Fruit fly (Drosophila melanogaster) whole organism, embryonic: ENCODE data around the gene Ugt36D1.

Source experiments
- Abd-B ChIP-seq: fragments of 200-800 bp; sonication (Bioruptor generic); optimal IDR thresholded peaks from 2 replicates; lab custom pipeline; 2018; ENCODE audit warnings: missing biosample characterization, mild to moderate bottlenecking, missing genetic modification characterization, moderate library complexity
- BtbVII ChIP-seq: fragments of 200-800 bp; sonication (Bioruptor generic); optimal IDR thresholded peaks from 3 replicates; lab custom pipeline; 2017; ENCODE audit warnings: missing biosample characterization, mild to moderate bottlenecking, missing genetic modification characterization
- C15 ChIP-seq: fragments of 200-800 bp; sonication (Bioruptor generic); IDR thresholded peaks from 3 replicates; pipeline ENCODE4 v1.3.6; 2022; ENCODE audit warnings: missing biosample characterization, missing genetic modification characterization
- CG1024 ChIP-seq: fragments of 200-800 bp; sonication (Bioruptor generic); IDR thresholded peaks from 2 replicates; pipeline ENCODE4 v1.3.6; 2022; ENCODE audit warnings: missing biosample characterization, missing genetic modification characterization
- CG10565 ChIP-seq: fragments of 200-800 bp; sonication (Bioruptor generic); optimal IDR thresholded peaks from 3 replicates; lab custom pipeline; 2016; ENCODE audit warnings: missing biosample characterization, mild to moderate bottlenecking, missing genetic modification characterization
- CG14014 ChIP-seq: fragments of 200-800 bp; sonication (Bioruptor generic); IDR thresholded peaks from 2 replicates; pipeline ENCODE4 v1.3.6; 2022; ENCODE audit warnings: missing biosample characterization, missing genetic modification characterization
- CG15514 ChIP-seq: fragments of 200-800 bp; sonication (Bioruptor generic); optimal IDR thresholded peaks from 3 replicates; lab custom pipeline; 2017; ENCODE audit warnings: missing biosample characterization, missing genetic modification characterization, mild to moderate bottlenecking, moderate library complexity, missing genetic modification reagents
- CG15601 ChIP-seq: fragments of 200-800 bp; sonication (Bioruptor generic); optimal IDR thresholded peaks from 3 replicates; lab custom pipeline; 2019; ENCODE audit warnings: missing biosample characterization, mild to moderate bottlenecking, missing genetic modification characterization, moderate library complexity
- CG16779 ChIP-seq: fragments of 200-800 bp; sonication (Bioruptor generic); IDR thresholded peaks from 2 replicates; pipeline ENCODE4 v1.3.6; 2022; ENCODE audit warnings: missing biosample characterization, missing genetic modification characterization
- CG16815 ChIP-seq: fragments of 200-800 bp; sonication (Bioruptor generic); optimal IDR thresholded peaks from 3 replicates; lab custom pipeline; 2017; ENCODE audit warnings: missing biosample characterization, mild to moderate bottlenecking, missing genetic modification characterization
- CG16863 ChIP-seq: fragments of 200-800 bp; sonication (Bioruptor generic); optimal IDR thresholded peaks from 3 replicates; lab custom pipeline; 2016; ENCODE audit warnings: missing biosample characterization, missing genetic modification characterization
- CG17612 ChIP-seq: fragments of 200-800 bp; sonication (Bioruptor generic); IDR thresholded peaks from 2 replicates; pipeline ENCODE4 v1.3.6; 2022; ENCODE audit warnings: missing biosample characterization, missing genetic modification characterization
- CG18476 ChIP-seq: fragments of 200-800 bp; sonication (Bioruptor generic); optimal IDR thresholded peaks from 2 replicates; lab custom pipeline; 2016; ENCODE audit warnings: missing biosample characterization, mild to moderate bottlenecking, missing genetic modification characterization
- CG34422 ChIP-seq: fragments of 200-800 bp; sonication (Bioruptor generic); IDR thresholded peaks from 3 replicates; pipeline ENCODE4 v1.3.6; 2022; ENCODE audit warnings: missing biosample characterization, missing genetic modification characterization
- CG42726 ChIP-seq: fragments of 200-800 bp; sonication (Bioruptor generic); IDR thresholded peaks from 2 replicates; pipeline ENCODE4 v1.3.6; 2022; ENCODE audit warnings: missing biosample characterization, missing genetic modification characterization; ENCODE audit not compliant: partially characterized antibody
- CG4328 ChIP-seq: fragments of 200-800 bp; sonication (Bioruptor generic); optimal IDR thresholded peaks from 3 replicates; lab custom pipeline; 2017; ENCODE audit warnings: missing biosample characterization, missing genetic modification reagents, missing genetic modification characterization
- CG5953 ChIP-seq: fragments of 200-800 bp; sonication (Bioruptor generic); IDR thresholded peaks from 2 replicates; pipeline ENCODE4 v1.3.6; 2022; ENCODE audit warnings: missing biosample characterization, missing genetic modification characterization
- CG7987 ChIP-seq: fragments of 200-800 bp; sonication (Bioruptor generic); optimal IDR thresholded peaks from 2 replicates; lab custom pipeline; 2018; ENCODE audit warnings: missing biosample characterization, mild to moderate bottlenecking, missing genetic modification characterization, moderate library complexity
- CG8765 ChIP-seq: fragments of 200-800 bp; sonication (Bioruptor generic); IDR thresholded peaks from 2 replicates; pipeline ENCODE4 v1.3.6; 2022; ENCODE audit warnings: missing biosample characterization, missing genetic modification characterization
- CG9727 ChIP-seq: fragments of 200-800 bp; sonication (Bioruptor generic); optimal IDR thresholded peaks from 3 replicates; lab custom pipeline; 2017; ENCODE audit warnings: missing biosample characterization, mild to moderate bottlenecking, missing genetic modification characterization
- Chrac-16 ChIP-seq: fragments of 200-800 bp; sonication (Bioruptor generic); optimal IDR thresholded peaks from 3 replicates; lab custom pipeline; 2016; ENCODE audit warnings: missing biosample characterization, missing genetic modification characterization
- D19A ChIP-seq: fragments of 200-800 bp; optimal IDR thresholded peaks from 3 replicates; lab custom pipeline; 2019; ENCODE audit warnings: missing biosample characterization, mild to moderate bottlenecking, missing genetic modification characterization, moderate library complexity
- ERR ChIP-seq: fragments of 200-800 bp; sonication (Bioruptor generic); optimal IDR thresholded peaks from 2 replicates; lab custom pipeline; 2016; ENCODE audit warnings: missing biosample characterization, missing genetic modification characterization
- Gug ChIP-seq: fragments of 200-800 bp; sonication (Bioruptor generic); IDR thresholded peaks from 4 replicates; pipeline ENCODE4 v1.3.6; 2022; ENCODE audit warnings: missing biosample characterization, missing genetic modification characterization
- H2.0 ChIP-seq: fragments of 200-800 bp; sonication (Bioruptor generic); IDR thresholded peaks from 2 replicates; pipeline ENCODE4 v1.3.6; 2022; ENCODE audit warnings: missing biosample characterization, missing genetic modification characterization
- HmgZ ChIP-seq: fragments of 200-800 bp; sonication (Bioruptor generic); optimal IDR thresholded peaks from 2 replicates; lab custom pipeline; 2018; ENCODE audit warnings: missing biosample characterization, mild to moderate bottlenecking, missing genetic modification characterization
- Hr78 ChIP-seq, 2 experiments: fragments of 200-800 bp in 1 of 2; fragments of >200 bp in 1 of 2; sonication (Bioruptor generic) in 1 of 2; optimal IDR thresholded peaks; 2 replicates each; lab custom pipeline; 2017 to 2019; ENCODE audit warnings: missing biosample characterization in 2 of 2, missing genetic modification characterization in 2 of 2, mild to moderate bottlenecking in 1 of 2, moderate library complexity in 1 of 2
- MBD-R2 ChIP-seq: fragments of 200-800 bp; sonication (Bioruptor generic); IDR thresholded peaks from 2 replicates; pipeline ENCODE4 v1.3.6; 2022; ENCODE audit warnings: missing biosample characterization, missing genetic modification characterization
- NC2β ChIP-seq: fragments of 200-800 bp; sonication (Bioruptor generic); optimal IDR thresholded peaks from 2 replicates; lab custom pipeline; 2016; ENCODE audit warnings: missing biosample characterization, missing genetic modification characterization
- Optix ChIP-seq: fragments of 200-800 bp; sonication (Bioruptor generic); IDR thresholded peaks from 3 replicates; pipeline ENCODE4 v1.3.6; 2022; ENCODE audit warnings: missing biosample characterization, missing genetic modification characterization
- Rx ChIP-seq: fragments of 200-800 bp; sonication (Bioruptor generic); IDR thresholded peaks from 2 replicates; pipeline ENCODE4 v1.3.6; 2022; ENCODE audit warnings: missing biosample characterization, missing genetic modification characterization
- Spps ChIP-seq: fragments of 200-800 bp; sonication (Bioruptor generic); optimal IDR thresholded peaks from 2 replicates; lab custom pipeline; 2018; ENCODE audit warnings: missing biosample characterization, mild to moderate bottlenecking, missing genetic modification characterization
- Tbp ChIP-seq: fragments of >200 bp; optimal IDR thresholded peaks from 2 replicates; lab custom pipeline; 2018; ENCODE audit warnings: missing biosample characterization, missing genetic modification characterization
- Xbp1 ChIP-seq: fragments of 200-800 bp; sonication (Bioruptor generic); optimal IDR thresholded peaks from 3 replicates; lab custom pipeline; 2016; ENCODE audit warnings: missing biosample characterization, mild to moderate bottlenecking, missing genetic modification characterization
- ab ChIP-seq: fragments of 200-800 bp; sonication (Bioruptor generic); optimal IDR thresholded peaks from 2 replicates; lab custom pipeline; 2016; ENCODE audit warnings: missing biosample characterization, missing genetic modification characterization
- bigmax ChIP-seq: fragments of 200-800 bp; sonication (Bioruptor generic); optimal IDR thresholded peaks from 2 replicates; lab custom pipeline; 2018; ENCODE audit warnings: missing biosample characterization, mild to moderate bottlenecking, missing genetic modification characterization
- caup ChIP-seq: fragments of 200-800 bp; sonication (Bioruptor generic); optimal IDR thresholded peaks from 3 replicates; lab custom pipeline; 2017; ENCODE audit warnings: missing biosample characterization, mild to moderate bottlenecking, missing genetic modification characterization, moderate library complexity; ENCODE audit not compliant: severe bottlenecking
- crc ChIP-seq: fragments of 200-800 bp; sonication (Bioruptor generic); optimal IDR thresholded peaks from 2 replicates; lab custom pipeline; 2016; ENCODE audit warnings: missing biosample characterization, missing genetic modification characterization
- dpn ChIP-seq, 2 experiments: fragments of 200-800 bp; sonication (Bioruptor generic); optimal IDR thresholded peaks; 3 replicates each; lab custom pipeline; 2016; ENCODE audit warnings: missing biosample characterization in 2 of 2, missing genetic modification characterization in 2 of 2
- exex ChIP-seq: fragments of 200-800 bp; sonication (Bioruptor generic); optimal IDR thresholded peaks from 4 replicates; lab custom pipeline; 2018; ENCODE audit warnings: missing biosample characterization, mild to moderate bottlenecking, missing genetic modification characterization, moderate library complexity
- fru ChIP-seq: fragments of >200 bp; optimal IDR thresholded peaks from 2 replicates; lab custom pipeline; 2017
- gt ChIP-seq: fragments of 200-800 bp; sonication (Bioruptor generic); IDR thresholded peaks from 2 replicates; pipeline ENCODE4 v1.3.6; 2022; ENCODE audit warnings: missing biosample characterization, missing genetic modification characterization
- ken ChIP-seq: fragments of 200-800 bp; sonication (Bioruptor generic); IDR thresholded peaks from 3 replicates; pipeline ENCODE4 v1.3.6; 2022; ENCODE audit warnings: missing biosample characterization, missing genetic modification characterization
- pfk ChIP-seq: fragments of 200-800 bp; sonication (Bioruptor generic); optimal IDR thresholded peaks from 2 replicates; lab custom pipeline; 2018; ENCODE audit warnings: missing biosample characterization, mild to moderate bottlenecking, missing genetic modification characterization, moderate library complexity
- phol ChIP-seq: fragments of 200-800 bp; sonication (Bioruptor generic); optimal IDR thresholded peaks from 3 replicates; lab custom pipeline; 2018; ENCODE audit warnings: missing biosample characterization, mild to moderate bottlenecking, missing genetic modification characterization, moderate library complexity
- ranshi ChIP-seq: fragments of 200-800 bp; sonication (Bioruptor generic); IDR thresholded peaks from 2 replicates; pipeline ENCODE4 v1.3.6; 2022; ENCODE audit warnings: missing biosample characterization, missing genetic modification characterization
- sc ChIP-seq, 3 experiments: fragments of >200 bp in 2 of 3; fragments of 200-800 bp in 1 of 3; sonication (Bioruptor generic) in 1 of 3; optimal IDR thresholded peaks; 2 replicates in 2 of 3; 3 replicates in 1 of 3; lab custom pipeline; 2017; ENCODE audit warnings: mild to moderate bottlenecking in 1 of 3, missing biosample characterization in 1 of 3, missing genetic modification characterization in 1 of 3, missing genetic modification reagents in 1 of 3
- sim ChIP-seq: fragments of 200-800 bp; sonication (Bioruptor generic); IDR thresholded peaks from 2 replicates; pipeline ENCODE4 v1.3.6; 2022; ENCODE audit warnings: missing biosample characterization, missing genetic modification characterization
- sisA ChIP-seq: fragments of 200-800 bp; sonication (Bioruptor generic); IDR thresholded peaks from 2 replicates; pipeline ENCODE4 v1.3.6; 2022; ENCODE audit warnings: missing biosample characterization, missing genetic modification characterization
- sug ChIP-seq: fragments of 200-800 bp; optimal IDR thresholded peaks from 2 replicates; lab custom pipeline; 2019; ENCODE audit warnings: missing biosample characterization, mild to moderate bottlenecking, missing genetic modification characterization, moderate library complexity
- tin ChIP-seq: fragments of 200-800 bp; sonication (Bioruptor generic); optimal IDR thresholded peaks from 3 replicates; lab custom pipeline; 2016; ENCODE audit warnings: missing biosample characterization, missing genetic modification characterization

The Ugt36D1 gene

DNA sequence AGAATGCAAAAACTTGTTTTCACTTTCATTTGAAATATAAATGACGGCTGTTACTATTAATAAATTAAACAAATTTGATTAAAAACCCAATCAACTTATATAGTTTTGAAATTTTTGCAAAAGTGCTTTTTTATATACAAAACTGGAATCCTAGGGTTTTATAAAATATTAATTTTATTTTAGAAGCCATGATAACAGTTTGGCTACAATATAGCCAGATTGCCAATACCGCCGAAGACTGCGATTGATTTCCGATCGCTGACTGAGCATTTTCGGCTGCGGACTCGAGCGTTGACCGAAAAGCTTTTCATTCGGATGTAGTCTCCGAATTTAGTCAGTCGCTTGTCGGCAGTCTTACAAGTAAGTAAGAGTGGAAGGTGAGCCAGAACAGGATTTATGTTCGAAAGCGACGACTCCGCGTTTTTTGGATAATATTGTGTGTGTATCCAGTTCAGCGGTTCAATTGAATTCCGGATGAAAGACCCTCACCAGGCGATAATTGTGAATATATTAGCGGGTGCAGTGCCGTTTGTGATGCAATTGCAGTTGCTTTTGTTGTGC lies at the start of gene Ugt36D1 (continued):
- TF ChIP-seq caup: no peak
- no peak for TF ChIP-seq CG4328 (GFP tag; lab: Kevin White, UChicago)
- no peak for TF ChIP-seq CG18476 (GFP tag; lab: Kevin White, UChicago)
- no peak; the same call in 2 of the 3 replicates for TF ChIP-seq CG34422 (GFP tag; lab: Robert Waterston, UW)
- no peak for TF ChIP-seq Spps (tag; lab: Kevin White, UChicago)
- TF ChIP-seq CG7987: peak; percentile 31
- peak; percentile 66 for TF ChIP-seq CG42726 (GFP tag; lab: Robert Waterston, UW)
- TF ChIP-seq ranshi (GFP tag; lab: Robert Waterston, UW): no peak
- no peak for TF ChIP-seq H2.0
- TF ChIP-seq CG17612 (GFP tag; lab: Robert Waterston, UW): no peak
- no peak for TF ChIP-seq C15 (GFP tag; lab: Robert Waterston, UW)
- TF ChIP-seq sc (optimal IDR thresholded peaks at IDR 0.05; lab: Kevin White, UChicago): no peak
- TF ChIP-seq sc (GFP tag; optimal IDR thresholded peaks at IDR 0.05; lab: Kevin White, UChicago): no peak
- no peak for TF ChIP-seq Gug (GFP tag; lab: Robert Waterston, UW)
- TF ChIP-seq phol (tag; lab: Kevin White, UChicago): no peak
- TF ChIP-seq ken (GFP tag; lab: Robert Waterston, UW): no peak
- no peak for TF ChIP-seq MBD-R2
- 0 out of 2 replicates have a peak, but pooled peaks have one; percentile 23 for TF ChIP-seq CG14014 (GFP tag; lab: Robert Waterston, UW)
- peak; percentile 1 for TF ChIP-seq sug (tag; lab: Kevin White, UChicago)
- no peak for TF ChIP-seq tin (GFP tag; lab: Kevin White, UChicago)
- no peak for TF ChIP-seq Chrac-16 (GFP tag; lab: Kevin White, UChicago)
- TF ChIP-seq Tbp (GFP tag; lab: Kevin White, UChicago): no peak
- TF ChIP-seq CG16779: no peak
- TF ChIP-seq ab: no peak
- TF ChIP-seq CG9727 (GFP tag; lab: Kevin White, UChicago): no peak
- no peak for TF ChIP-seq Xbp1
- no peak for TF ChIP-seq Abd-B (GFP tag; lab: Kevin White, UChicago)
- TF ChIP-seq ERR (GFP tag; lab: Kevin White, UChicago): no peak
- TF ChIP-seq exex (tag; lab: Kevin White, UChicago): no peak
- peak; percentile 6 for TF ChIP-seq HmgZ
- TF ChIP-seq BtbVII (GFP tag; lab: Kevin White, UChicago): no peak
- no peak for TF ChIP-seq bigmax (GFP tag; lab: Kevin White, UChicago)
- TF ChIP-seq Rx (GFP tag; lab: Robert Waterston, UW): no peak
- TF ChIP-seq gt (GFP tag; lab: Robert Waterston, UW): no peak
- TF ChIP-seq CG16815: no peak
- no peak for TF ChIP-seq D19A (tag; lab: Kevin White, UChicago)
- TF ChIP-seq dpn (GFP tag; optimal IDR thresholded peaks at IDR 0.05; lab: Kevin White, UChicago): peak in 1 of 2 experiments; percentile 0
- no peak; the same call in 1 of the 2 replicates for TF ChIP-seq sisA (GFP tag; lab: Robert Waterston, UW)
- no peak for TF ChIP-seq sim (GFP tag; lab: Robert Waterston, UW)
- TF ChIP-seq CG10565 (GFP tag; lab: Kevin White, UChicago): no peak
- TF ChIP-seq NC2β: no peak
- TF ChIP-seq CG1024 (GFP tag; lab: Robert Waterston, UW): no peak
- no peak for TF ChIP-seq Optix (GFP tag; lab: Robert Waterston, UW)
- TF ChIP-seq fru (lab: Kevin White, UChicago): no peak
- TF ChIP-seq Hr78 (GFP tag; optimal IDR thresholded peaks at IDR 0.05; lab: Kevin White, UChicago): no peak
- TF ChIP-seq crc: no peak
- TF ChIP-seq CG16863 (GFP tag; lab: Kevin White, UChicago): no peak
- no peak for TF ChIP-seq CG15601 (tag; lab: Kevin White, UChicago)
- TF ChIP-seq CG5953 (GFP tag; lab: Robert Waterston, UW): no peak
- no peak for TF ChIP-seq CG8765 (GFP tag; lab: Robert Waterston, UW)
- peak; percentile 52 for TF ChIP-seq CG15514
- TF ChIP-seq pfk (GFP tag; lab: Kevin White, UChicago): no peak
